Fruit fly (Drosophila melanogaster) whole organism, embryonic: Measurements from ENCODE around the gene Ythdc1.

Experiments used
- Asciz ChIP-seq: fragments of 200-800 bp; sonication (Bioruptor generic); optimal IDR thresholded peaks from 2 replicates; lab custom pipeline; 2017; ENCODE audit warnings: missing biosample characterization, mild to moderate bottlenecking, missing genetic modification characterization, missing genetic modification reagents
- Atf-2 ChIP-seq: fragments of 200-800 bp; sonication (Bioruptor generic); optimal IDR thresholded peaks from 2 replicates; lab custom pipeline; 2016; ENCODE audit warnings: missing biosample characterization, missing genetic modification characterization
- CG10147 ChIP-seq: fragments of 200-800 bp; sonication (Bioruptor generic); optimal IDR thresholded peaks from 2 replicates; lab custom pipeline; 2019; ENCODE audit warnings: missing biosample characterization, mild to moderate bottlenecking, missing genetic modification characterization, moderate library complexity
- CG10366 ChIP-seq: fragments of 200-800 bp; sonication (Bioruptor generic); IDR thresholded peaks from 2 replicates; pipeline ENCODE4 v1.3.6; 2022; ENCODE audit warnings: missing biosample characterization, missing genetic modification characterization
- CG10654 ChIP-seq: fragments of 200-800 bp; sonication (Bioruptor generic); optimal IDR thresholded peaks from 2 replicates; lab custom pipeline; 2016; ENCODE audit warnings: missing biosample characterization, missing genetic modification characterization
- CG12659 ChIP-seq: fragments of 200-800 bp; sonication (Bioruptor generic); optimal IDR thresholded peaks from 3 replicates; lab custom pipeline; 2017; ENCODE audit warnings: mild to moderate bottlenecking, missing biosample characterization, missing genetic modification reagents, missing genetic modification characterization
- CG12942 ChIP-seq: fragments of 200-800 bp; sonication (Bioruptor generic); optimal IDR thresholded peaks from 3 replicates; lab custom pipeline; 2016; ENCODE audit warnings: missing biosample characterization, missing genetic modification characterization
- CG14965 ChIP-seq: fragments of 200-800 bp; sonication (Bioruptor generic); optimal IDR thresholded peaks from 2 replicates; lab custom pipeline; 2016; ENCODE audit warnings: missing biosample characterization, missing genetic modification characterization, borderline replicate concordance
- CG1529 ChIP-seq: fragments of 200-800 bp; sonication (Bioruptor generic); optimal IDR thresholded peaks from 3 replicates; lab custom pipeline; 2018; ENCODE audit warnings: missing biosample characterization, missing genetic modification characterization
- CG15479 ChIP-seq: fragments of 200-800 bp; sonication (Bioruptor generic); optimal IDR thresholded peaks from 3 replicates; lab custom pipeline; 2019; ENCODE audit warnings: missing biosample characterization, mild to moderate bottlenecking, missing genetic modification characterization, moderate library complexity
- CG16779 ChIP-seq: fragments of 200-800 bp; sonication (Bioruptor generic); IDR thresholded peaks from 2 replicates; pipeline ENCODE4 v1.3.6; 2022; ENCODE audit warnings: missing biosample characterization, missing genetic modification characterization
- CG17328 ChIP-seq: fragments of 200-800 bp; sonication (Bioruptor generic); IDR thresholded peaks from 2 replicates; pipeline ENCODE4 v1.3.6; 2022; ENCODE audit warnings: missing biosample characterization, missing genetic modification characterization
- CG31224 ChIP-seq: fragments of 200-800 bp; sonication (Bioruptor generic); IDR thresholded peaks from 2 replicates; pipeline ENCODE4 v1.3.6; 2022; ENCODE audit warnings: missing biosample characterization, missing genetic modification characterization
- CG34224 ChIP-seq: fragments of 200-800 bp; sonication (Bioruptor generic); IDR thresholded peaks from 3 replicates; pipeline ENCODE4 v1.3.6; 2022; ENCODE audit warnings: missing biosample characterization, missing genetic modification characterization; ENCODE audit not compliant: partially characterized antibody
- CG3726 ChIP-seq: fragments of 200-800 bp; sonication (Bioruptor generic); IDR thresholded peaks from 3 replicates; pipeline ENCODE4, ENCODE4 v1.3.6; 2022; ENCODE audit warnings: missing biosample characterization, missing genetic modification characterization
- CG42726 ChIP-seq: fragments of 200-800 bp; sonication (Bioruptor generic); IDR thresholded peaks from 2 replicates; pipeline ENCODE4 v1.3.6; 2022; ENCODE audit warnings: missing biosample characterization, missing genetic modification characterization; ENCODE audit not compliant: partially characterized antibody
- CG43689 ChIP-seq: fragments of 200-800 bp; sonication (Bioruptor generic); IDR thresholded peaks from 2 replicates; pipeline ENCODE4 v1.3.6; 2022; ENCODE audit warnings: missing biosample characterization, missing genetic modification characterization
- CG5180 ChIP-seq: fragments of 200-800 bp; sonication (Bioruptor generic); optimal IDR thresholded peaks from 3 replicates; lab custom pipeline; 2017; ENCODE audit warnings: missing biosample characterization, missing genetic modification characterization, mild to moderate bottlenecking, moderate library complexity, missing genetic modification reagents
- CG6272 ChIP-seq: fragments of 200-800 bp; sonication (Bioruptor generic); IDR thresholded peaks from 2 replicates; pipeline ENCODE4 v1.3.6; 2022; ENCODE audit warnings: missing biosample characterization, missing genetic modification characterization
- CG7786 ChIP-seq: fragments of 200-800 bp; sonication (Bioruptor generic); optimal IDR thresholded peaks from 2 replicates; lab custom pipeline; 2016; ENCODE audit warnings: missing biosample characterization, missing genetic modification characterization
- CG7987 ChIP-seq: fragments of 200-800 bp; sonication (Bioruptor generic); optimal IDR thresholded peaks from 2 replicates; lab custom pipeline; 2018; ENCODE audit warnings: missing biosample characterization, mild to moderate bottlenecking, missing genetic modification characterization, moderate library complexity
- CG9797 ChIP-seq: fragments of 200-800 bp; sonication (Bioruptor generic); optimal IDR thresholded peaks from 3 replicates; lab custom pipeline; 2018; ENCODE audit warnings: missing biosample characterization, mild to moderate bottlenecking, missing genetic modification characterization
- Camta ChIP-seq: fragments of 200-800 bp; sonication (Bioruptor generic); optimal IDR thresholded peaks from 2 replicates; lab custom pipeline; 2016; ENCODE audit warnings: missing biosample characterization, missing genetic modification characterization
- Dek ChIP-seq: fragments of 200-800 bp; sonication (Bioruptor generic); optimal IDR thresholded peaks from 3 replicates; lab custom pipeline; 2019; ENCODE audit warnings: missing biosample characterization, mild to moderate bottlenecking, missing genetic modification characterization, moderate library complexity
- Drgx ChIP-seq: fragments of 200-800 bp; sonication (Bioruptor generic); IDR thresholded peaks from 2 replicates; pipeline ENCODE4 v1.3.6; 2022; ENCODE audit warnings: missing biosample characterization, missing genetic modification characterization
- E2f1 ChIP-seq: fragments of 200-800 bp; sonication (Bioruptor generic); IDR thresholded peaks from 2 replicates; pipeline ENCODE4 v1.3.6; 2022; ENCODE audit warnings: missing biosample characterization, missing genetic modification characterization
- Gug ChIP-seq: fragments of 200-800 bp; sonication (Bioruptor generic); IDR thresholded peaks from 4 replicates; pipeline ENCODE4 v1.3.6; 2022; ENCODE audit warnings: missing biosample characterization, missing genetic modification characterization
- Hr3 ChIP-seq: fragments of 200-800 bp; sonication (Bioruptor generic); optimal IDR thresholded peaks from 3 replicates; lab custom pipeline; 2016; ENCODE audit warnings: missing biosample characterization, missing genetic modification characterization
- Mad ChIP-seq: fragments of 200-800 bp; sonication (Bioruptor generic); optimal IDR thresholded peaks from 2 replicates; lab custom pipeline; 2016; ENCODE audit warnings: missing biosample characterization, missing genetic modification characterization
- NC2α ChIP-seq: fragments of 200-800 bp; sonication (Bioruptor generic); optimal IDR thresholded peaks from 2 replicates; lab custom pipeline; 2016; ENCODE audit warnings: missing biosample characterization, missing genetic modification characterization
- NfI ChIP-seq: fragments of 200-800 bp; sonication (Bioruptor generic); optimal IDR thresholded peaks from 3 replicates; lab custom pipeline; 2018; ENCODE audit warnings: missing biosample characterization, mild to moderate bottlenecking, missing genetic modification characterization, moderate library complexity
- PHDP ChIP-seq: fragments of 200-800 bp; sonication (Bioruptor generic); optimal IDR thresholded peaks from 3 replicates; lab custom pipeline; 2018; ENCODE audit warnings: missing biosample characterization, mild to moderate bottlenecking, missing genetic modification characterization, moderate library complexity
- Spps ChIP-seq: fragments of 200-800 bp; sonication (Bioruptor generic); optimal IDR thresholded peaks from 2 replicates; lab custom pipeline; 2018; ENCODE audit warnings: missing biosample characterization, mild to moderate bottlenecking, missing genetic modification characterization
- Vsx1 ChIP-seq: fragments of 200-800 bp; sonication (Bioruptor generic); optimal IDR thresholded peaks from 2 replicates; lab custom pipeline; 2017; ENCODE audit warnings: missing biosample characterization, mild to moderate bottlenecking, missing genetic modification characterization, missing genetic modification reagents
- ase ChIP-seq: fragments of 200-800 bp; sonication (Bioruptor generic); IDR thresholded peaks from 3 replicates; pipeline ENCODE4 v1.3.6; 2022; ENCODE audit warnings: missing biosample characterization, missing genetic modification characterization
- danr ChIP-seq: fragments of 200-800 bp; sonication (Bioruptor generic); IDR thresholded peaks from 2 replicates; pipeline ENCODE4 v1.3.6; 2022; ENCODE audit warnings: missing biosample characterization, missing genetic modification characterization
- gfzf ChIP-seq: fragments of 200-800 bp; sonication (Bioruptor generic); optimal IDR thresholded peaks from 2 replicates; lab custom pipeline; 2016; ENCODE audit warnings: missing biosample characterization, mild to moderate bottlenecking, missing genetic modification characterization, moderate library complexity
- h ChIP-seq: fragments of >200 bp; optimal IDR thresholded peaks from 2 replicates; lab custom pipeline; 2017
- klu ChIP-seq: fragments of 200-800 bp; sonication (Bioruptor generic); IDR thresholded peaks from 2 replicates; pipeline ENCODE4 v1.3.6; 2022; ENCODE audit warnings: missing biosample characterization, missing genetic modification characterization
- luna ChIP-seq: fragments of 200-800 bp; sonication (Bioruptor generic); optimal IDR thresholded peaks from 2 replicates; lab custom pipeline; 2016; ENCODE audit warnings: missing biosample characterization, missing genetic modification characterization
- mam ChIP-seq: fragments of 200-800 bp; sonication (Bioruptor generic); optimal IDR thresholded peaks from 3 replicates; lab custom pipeline; 2016; ENCODE audit warnings: missing biosample characterization, missing genetic modification characterization
- pan ChIP-seq, 4 experiments: fragments of >200 bp in 3 of 4; fragments of 200-800 bp in 1 of 4; sonication (Bioruptor generic) in 1 of 4; optimal IDR thresholded peaks in 3 of 4; IDR thresholded peaks in 1 of 4; 2 replicates each; pipeline versions ENCODE4 v1.3.6 to Lab custom; 2017 to 2022; ENCODE audit warnings: missing biosample characterization in 2 of 4, missing genetic modification characterization in 2 of 4, mixed read lengths in 1 of 4
- pb ChIP-seq: fragments of 200-800 bp; sonication (Bioruptor generic); optimal IDR thresholded peaks from 3 replicates; lab custom pipeline; 2016; ENCODE audit warnings: missing biosample characterization, missing genetic modification characterization
- phol ChIP-seq: fragments of 200-800 bp; sonication (Bioruptor generic); optimal IDR thresholded peaks from 3 replicates; lab custom pipeline; 2018; ENCODE audit warnings: missing biosample characterization, mild to moderate bottlenecking, missing genetic modification characterization, moderate library complexity
- prd ChIP-seq, 3 experiments: fragments of >200 bp in 2 of 3; fragments of 200-800 bp in 1 of 3; sonication (Bioruptor generic) in 1 of 3; optimal IDR thresholded peaks in 2 of 3; IDR thresholded peaks in 1 of 3; 2 replicates in 2 of 3; 3 replicates in 1 of 3; pipeline versions ENCODE4 v1.3.6 to Lab custom; 2017 to 2022; ENCODE audit warnings: missing biosample characterization in 1 of 3, missing genetic modification characterization in 1 of 3
- salm ChIP-seq: fragments of 200-800 bp; sonication (Bioruptor generic); optimal IDR thresholded peaks from 2 replicates; lab custom pipeline; 2018; ENCODE audit warnings: missing biosample characterization, mild to moderate bottlenecking, missing genetic modification characterization
- seq ChIP-seq: fragments of 200-800 bp; sonication (Bioruptor generic); IDR thresholded peaks from 2 replicates; pipeline ENCODE4 v1.3.6; 2022; ENCODE audit warnings: missing biosample characterization, missing genetic modification characterization
- twi ChIP-seq: fragments of 200-800 bp; optimal IDR thresholded peaks from 2 replicates; lab custom pipeline; 2019; ENCODE audit warnings: missing biosample characterization, mild to moderate bottlenecking, missing genetic modification characterization, moderate library complexity
- yki ChIP-seq: fragments of >200 bp; optimal IDR thresholded peaks from 3 replicates; lab custom pipeline; 2018
- zen2 ChIP-seq: fragments of 200-800 bp; sonication (Bioruptor generic); IDR thresholded peaks from 3 replicates; pipeline ENCODE4 v1.3.6; 2022; ENCODE audit warnings: missing biosample characterization, missing genetic modification characterization; ENCODE audit not compliant: partially characterized antibody

Gene Ythdc1

DNA sequence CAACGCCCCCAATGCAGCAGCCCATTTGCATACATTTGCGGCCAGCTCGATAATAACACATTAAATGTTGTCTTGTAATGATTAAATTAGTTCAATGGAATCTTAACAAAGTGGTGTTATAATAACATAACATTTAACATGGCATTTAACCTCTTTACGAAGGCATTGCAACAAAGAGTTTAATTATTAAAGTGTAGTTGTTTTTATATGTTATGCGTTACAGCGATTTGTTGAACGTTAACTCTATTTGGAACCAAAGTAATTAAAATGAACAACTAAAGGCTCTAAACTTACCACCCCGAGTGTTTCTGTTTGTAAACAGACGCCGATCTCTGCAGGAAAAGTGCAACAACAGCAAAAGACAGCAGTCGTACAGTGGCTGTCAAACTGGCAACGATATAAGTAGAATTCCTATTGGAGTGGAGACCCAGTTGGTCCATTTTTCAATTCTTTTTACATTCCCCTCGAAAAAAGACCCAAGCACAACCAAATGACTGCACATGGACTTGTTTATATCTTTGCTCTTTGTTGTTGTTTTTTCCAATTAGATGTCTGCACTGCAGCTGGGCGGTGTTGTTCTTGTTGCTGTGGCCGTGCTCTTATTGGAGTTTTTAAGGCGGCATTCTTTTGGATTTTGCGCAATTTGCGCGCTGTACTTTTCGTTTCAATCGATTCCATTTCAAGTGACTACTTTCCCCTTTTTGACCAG is 34.9 kb downstream of the Ythdc1 start (continued):
- TF ChIP-seq CG34224 (GFP tag; lab: Robert Waterston, UW) (no peak), salm (no peak), NfI (GFP tag; lab: Kevin White, UChicago) (no peak), Vsx1 (GFP tag; lab: Kevin White, UChicago) (no peak), CG43689 (no peak), mam (no peak), CG3726 (no peak), CG12942 (GFP tag; lab: Kevin White, UChicago) (no peak), CG1529 (GFP tag; lab: Kevin White, UChicago) (no peak), CG10366 (GFP tag; lab: Robert Waterston, UW) (no peak), prd (optimal IDR thresholded peaks at IDR 0.05; lab: Kevin White, UChicago) (no peak), prd (GFP tag; IDR thresholded peaks at IDR 0.05; lab: Robert Waterston, UW) (no peak), CG14965 (GFP tag; lab: Kevin White, UChicago) (no peak), CG17328 (GFP tag; lab: Robert Waterston, UW) (no peak), NC2α (GFP tag; lab: Kevin White, UChicago) (no peak), Hr3 (no peak), CG6272 (GFP tag; lab: Robert Waterston, UW) (no peak), PHDP (tag; lab: Kevin White, UChicago) (peak; percentile 6), danr (GFP tag; lab: Robert Waterston, UW) (no peak), ase (GFP tag; lab: Robert Waterston, UW) (0 out of 3 replicates have a peak, but pooled peaks have one; percentile 24), CG15479 (GFP tag; lab: Kevin White, UChicago) (peak; percentile 19), Gug (GFP tag; lab: Robert Waterston, UW) (no peak), Atf-2 (no peak), CG10147 (GFP tag; lab: Kevin White, UChicago) (no peak), zen2 (GFP tag; lab: Robert Waterston, UW) (no peak), E2f1 (GFP tag; lab: Robert Waterston, UW) (no peak), seq (no peak), pan (optimal IDR thresholded peaks at IDR 0.05; lab: Kevin White, UChicago) (no peak), pan (GFP tag; optimal IDR thresholded peaks at IDR 0.05 in 1 of 2, IDR thresholded peaks at IDR 0.05 in 1 of 2) (no peak), CG12659 (GFP tag; lab: Kevin White, UChicago) (no peak), Asciz (no peak), h (lab: Kevin White, UChicago) (no peak), gfzf (GFP tag; lab: Kevin White, UChicago) (no peak), CG42726 (no peak), CG9797 (no peak), Dek (tag; lab: Kevin White, UChicago) (no peak), CG31224 (GFP tag; lab: Robert Waterston, UW) (no peak), phol (tag; lab: Kevin White, UChicago) (peak; percentile 33), Camta (no peak), twi (tag; lab: Kevin White, UChicago) (no peak), CG16779 (GFP tag; lab: Robert Waterston, UW) (no peak), Drgx (GFP tag; lab: Robert Waterston, UW) (peak; percentile 75), Mad (GFP tag; lab: Kevin White, UChicago) (no peak), yki (lab: Kevin White, UChicago) (no peak), klu (GFP tag; lab: Robert Waterston, UW) (no peak), CG7987 (no peak), CG10654 (GFP tag; lab: Kevin White, UChicago) (no peak), CG7786 (GFP tag; lab: Kevin White, UChicago) (no peak), CG5180 (GFP tag; lab: Kevin White, UChicago) (no peak), pb (GFP tag; lab: Kevin White, UChicago) (no peak), Spps (tag; lab: Kevin White, UChicago) (no peak), luna (GFP tag; lab: Kevin White, UChicago) (no peak)
